Fruit fly (Drosophila melanogaster) whole organism, prepupa: ENCODE results near the gene CG31778.
A peak's percentile ranks its signal among the peaks of the same experiment; 100 is the strongest.

Experiments
- Blimp-1 ChIP-seq: fragments of 200-800 bp; sonication (Bioruptor generic); optimal IDR thresholded peaks from 3 replicates; lab custom pipeline; 2017; ENCODE audit warnings: missing biosample characterization, missing genetic modification characterization, mild to moderate bottlenecking, moderate library complexity, missing genetic modification reagents
- CG10669 ChIP-seq: fragments of 200-800 bp; sonication (Bioruptor generic); optimal IDR thresholded peaks from 3 replicates; lab custom pipeline; 2018; ENCODE audit warnings: missing biosample characterization, mild to moderate bottlenecking, missing genetic modification characterization, moderate library complexity
- CG11762 ChIP-seq: fragments of 200-800 bp; sonication (Bioruptor generic); optimal IDR thresholded peaks from 3 replicates; lab custom pipeline; 2016; ENCODE audit warnings: missing biosample characterization, missing genetic modification characterization; ENCODE audit not compliant: insufficient read depth
- CG15336 ChIP-seq: fragments of 200-800 bp; sonication (Bioruptor generic); IDR thresholded peaks from 2 replicates; pipeline ENCODE4 v1.3.6; 2022; ENCODE audit warnings: missing biosample characterization, missing genetic modification characterization
- CG16779 ChIP-seq: fragments of 200-800 bp; sonication (Bioruptor generic); optimal IDR thresholded peaks from 3 replicates; lab custom pipeline; 2017; ENCODE audit warnings: missing biosample characterization, mild to moderate bottlenecking, missing genetic modification characterization
- CG3032 ChIP-seq: fragments of 200-800 bp; optimal IDR thresholded peaks from 2 replicates; lab custom pipeline; 2019; ENCODE audit warnings: missing biosample characterization, mild to moderate bottlenecking, missing genetic modification characterization, moderate library complexity
- CG31627 ChIP-seq: fragments of 200-800 bp; sonication (Bioruptor generic); optimal IDR thresholded peaks from 3 replicates; lab custom pipeline; 2016; ENCODE audit warnings: missing biosample characterization, missing genetic modification characterization
- CG32006 ChIP-seq: fragments of 200-800 bp; sonication (Bioruptor generic); optimal IDR thresholded peaks from 3 replicates; lab custom pipeline; 2017; ENCODE audit warnings: missing biosample characterization, mild to moderate bottlenecking, missing genetic modification characterization
- CG4318 ChIP-seq: fragments of 200-800 bp; sonication (Bioruptor generic); optimal IDR thresholded peaks from 3 replicates; lab custom pipeline; 2017; ENCODE audit warnings: missing biosample characterization, mild to moderate bottlenecking, missing genetic modification characterization
- CG6276 ChIP-seq: fragments of 200-800 bp; sonication (Bioruptor generic); optimal IDR thresholded peaks from 2 replicates; lab custom pipeline; 2017; ENCODE audit warnings: missing biosample characterization, mild to moderate bottlenecking, missing genetic modification characterization
- CG9139 ChIP-seq: fragments of 200-800 bp; sonication (Bioruptor generic); optimal IDR thresholded peaks from 3 replicates; lab custom pipeline; 2017; ENCODE audit warnings: missing biosample characterization, mild to moderate bottlenecking, missing genetic modification characterization
- Eip75B ChIP-seq: fragments of 200-800 bp; sonication (Bioruptor generic); optimal IDR thresholded peaks from 3 replicates; lab custom pipeline; 2016; ENCODE audit warnings: missing biosample characterization, missing genetic modification characterization
- Eip78C ChIP-seq: fragments of 200-800 bp; sonication (Bioruptor generic); peaks from one replicate; lab custom pipeline; 2016; ENCODE audit warnings: missing biosample characterization, missing genetic modification characterization
- Eip93F ChIP-seq: fragments of 200-800 bp; sonication (Bioruptor generic); optimal IDR thresholded peaks from 2 replicates; lab custom pipeline; 2016; ENCODE audit warnings: missing biosample characterization, mild to moderate bottlenecking, missing genetic modification characterization
- Ets96B ChIP-seq: fragments of 200-800 bp; optimal IDR thresholded peaks from 2 replicates; lab custom pipeline; 2019; ENCODE audit warnings: missing biosample characterization, mild to moderate bottlenecking, missing genetic modification characterization, moderate library complexity
- Gug ChIP-seq: fragments of 200-800 bp; sonication (Bioruptor generic); IDR thresholded peaks from 2 replicates; pipeline ENCODE4 v1.3.6; 2022; ENCODE audit warnings: missing biosample characterization, missing genetic modification characterization
- Lpt ChIP-seq: fragments of 200-800 bp; sonication (Bioruptor generic); optimal IDR thresholded peaks from 3 replicates; lab custom pipeline; 2016; ENCODE audit warnings: missing biosample characterization, missing genetic modification characterization
- Met ChIP-seq: fragments of 200-800 bp; sonication (Bioruptor generic); optimal IDR thresholded peaks from 3 replicates; lab custom pipeline; 2016; ENCODE audit warnings: missing biosample characterization, missing genetic modification characterization
- OdsH ChIP-seq: fragments of 200-800 bp; sonication (Bioruptor generic); optimal IDR thresholded peaks from 3 replicates; lab custom pipeline; 2016; ENCODE audit warnings: missing biosample characterization, missing genetic modification characterization
- Sox15 ChIP-seq: fragments of 200-800 bp; sonication (Bioruptor generic); optimal IDR thresholded peaks from 3 replicates; lab custom pipeline; 2016; ENCODE audit warnings: missing biosample characterization, missing genetic modification characterization
- dsx ChIP-seq: fragments of 200-800 bp; optimal IDR thresholded peaks from 3 replicates; lab custom pipeline; 2019; ENCODE audit warnings: missing biosample characterization, mild to moderate bottlenecking, missing genetic modification characterization, moderate library complexity; ENCODE audit not compliant: poor library complexity, severe bottlenecking
- eg ChIP-seq: fragments of 200-800 bp; sonication (Bioruptor generic); IDR thresholded peaks from 3 replicates; pipeline ENCODE4 v1.3.6; 2022; ENCODE audit warnings: missing biosample characterization, missing genetic modification characterization
- esn ChIP-seq: fragments of 200-800 bp; sonication (Bioruptor generic); optimal IDR thresholded peaks from 2 replicates; lab custom pipeline; 2016; ENCODE audit warnings: missing biosample characterization, mild to moderate bottlenecking, missing genetic modification characterization, moderate library complexity
- fd59A ChIP-seq: fragments of 200-800 bp; sonication (Bioruptor generic); optimal IDR thresholded peaks from 2 replicates; lab custom pipeline; 2017; ENCODE audit warnings: missing biosample characterization, mild to moderate bottlenecking, missing genetic modification characterization, missing genetic modification reagents
- fd85E ChIP-seq: fragments of 200-800 bp; sonication (Bioruptor generic); optimal IDR thresholded peaks from 3 replicates; lab custom pipeline; 2016; ENCODE audit warnings: missing biosample characterization, missing genetic modification characterization
- fkh ChIP-seq: fragments of 200-800 bp; sonication (Bioruptor generic); optimal IDR thresholded peaks from 3 replicates; lab custom pipeline; 2017; ENCODE audit warnings: missing biosample characterization, mild to moderate bottlenecking, missing genetic modification characterization, moderate library complexity
- lz ChIP-seq: fragments of 200-800 bp; sonication (Bioruptor generic); optimal IDR thresholded peaks from 3 replicates; lab custom pipeline; 2016; ENCODE audit warnings: missing biosample characterization, missing genetic modification characterization
- svp ChIP-seq: fragments of 200-800 bp; sonication (Bioruptor generic); peaks from one replicate; lab custom pipeline; 2016; ENCODE audit warnings: missing biosample characterization, missing genetic modification characterization
- topi ChIP-seq: fragments of 200-800 bp; sonication (Bioruptor generic); optimal IDR thresholded peaks from 3 replicates; lab custom pipeline; 2016; ENCODE audit warnings: missing biosample characterization, missing genetic modification characterization
- vri ChIP-seq: fragments of 200-800 bp; sonication (Bioruptor generic); optimal IDR thresholded peaks from 3 replicates; lab custom pipeline; 2016; ENCODE audit warnings: missing biosample characterization, mild to moderate bottlenecking, missing genetic modification characterization

The CG31778 gene

dm6 chr2L:3699895-3700294 is 5.4 kb downstream of the CG31778 start, which contains the start of gene CG42465:
CG42465 (plus strand) TSS chr2L:3700195.
- TF ChIP-seq CG31627 (GFP tag; lab: Kevin White, UChicago) (no peak), fd85E (GFP tag; lab: Kevin White, UChicago) (no peak)

dm6 chr2L:3698992-3699514 is 6.2 kb downstream of the CG31778 start, which contains the start of the genes CG10031 and CG42464:
CG10031 (minus strand) TSS chr2L:3699092.
CG42464 (plus strand) TSS chr2L:3699464.
- TF ChIP-seq Lpt (no peak), CG3032 (tag; lab: Kevin White, UChicago) (no peak), Gug (GFP tag; lab: Robert Waterston, UW) (no peak), OdsH (GFP tag; lab: Kevin White, UChicago) (no peak), lz (GFP tag; lab: Kevin White, UChicago) (no peak), CG4318 (GFP tag; lab: Kevin White, UChicago) (no peak)

dm6 chr2L:3697772-3698171 is 7.5 kb downstream of the CG31778 start, which contains the start of gene CG3604:
CG3604 (minus strand) TSS chr2L:3697872.
- TF ChIP-seq Ets96B (tag; lab: Kevin White, UChicago): no peak
- TF ChIP-seq svp (GFP tag; lab: Kevin White, UChicago): peak; percentile 33
- no peak for TF ChIP-seq Eip75B (GFP tag; lab: Kevin White, UChicago)
- TF ChIP-seq CG32006: no peak
- TF ChIP-seq CG11762: no peak

dm6 chr2L:3696438-3696837 is 8.8 kb downstream of the CG31778 start, which contains the start of gene IM33:
IM33 (minus strand) TSS chr2L:3696658.
- TF ChIP-seq CG31627 (GFP tag; lab: Kevin White, UChicago) (no peak), CG9139 (no peak), svp (GFP tag; lab: Kevin White, UChicago) (no peak), CG3032 (tag; lab: Kevin White, UChicago) (no peak), eg (no peak), CG15336 (GFP tag; lab: Robert Waterston, UW) (no peak), dsx (GFP tag; lab: Kevin White, UChicago) (no peak)

dm6 chr2L:3695361-3695818 is 9.9 kb downstream of the CG31778 start, which contains the start of gene CG16713:
CG16713 (minus strand) TSS chr2L:3695411.
- TF ChIP-seq Blimp-1: no peak
- TF ChIP-seq fkh: peak; percentile 11
- no peak for TF ChIP-seq Met (GFP tag; lab: Kevin White, UChicago)
- TF ChIP-seq OdsH (GFP tag; lab: Kevin White, UChicago): no peak
- peak; percentile 83 for TF ChIP-seq svp (GFP tag; lab: Kevin White, UChicago)
- TF ChIP-seq CG6276 (GFP tag; lab: Kevin White, UChicago): no peak
- TF ChIP-seq Eip78C (GFP tag; lab: Kevin White, UChicago): peak; percentile 12
- no peak for TF ChIP-seq topi
- no peak for TF ChIP-seq CG10669 (GFP tag; lab: Kevin White, UChicago)
- TF ChIP-seq, all 60 proteins: peak for 3

dm6 chr2L:3694920-3695319 is 10.4 kb downstream of the CG31778 start, which contains the start of gene CG43165:
CG43165 (minus strand) TSS chr2L:3695020.
- TF ChIP-seq Eip93F: no peak
- TF ChIP-seq CG3032 (tag; lab: Kevin White, UChicago): no peak
- no peak for TF ChIP-seq vri (GFP tag; lab: Kevin White, UChicago)
- no peak for TF ChIP-seq eg
- no peak for TF ChIP-seq CG16779 (tag; lab: Kevin White, UChicago)
- TF ChIP-seq CG31627 (GFP tag; lab: Kevin White, UChicago): no peak
- TF ChIP-seq Sox15 (GFP tag; lab: Kevin White, UChicago): no peak
- no peak for TF ChIP-seq Eip75B (GFP tag; lab: Kevin White, UChicago)
- TF ChIP-seq Met (GFP tag; lab: Kevin White, UChicago): no peak
- no peak for TF ChIP-seq fd59A (GFP tag; lab: Kevin White, UChicago)
- TF ChIP-seq esn (GFP tag; lab: Kevin White, UChicago): no peak
- no peak for TF ChIP-seq CG6276 (GFP tag; lab: Kevin White, UChicago)
